Worm (Caenorhabditis elegans) whole organism, L4 larva: ENCODE data around the gene pdr-1.
A peak's percentile ranks its signal among the peaks of the same experiment; 100 is the strongest.

Experiments
- T20F7.1 ChIP-seq: fragments of 200-800 bp; sonication (Bioruptor generic); optimal IDR thresholded peaks from 2 replicates; lab custom pipeline; 2018; ENCODE audit warnings: mild to moderate bottlenecking, missing genetic modification characterization, missing compliant biosample characterization
- Y75B8A.6 ChIP-seq: fragments of 200-800 bp; sonication (Bioruptor generic); IDR thresholded peaks from 2 replicates; pipeline ENCODE4 v1.3.6; 2022; ENCODE audit warnings: missing genetic modification reagents, missing genetic modification characterization, missing compliant biosample characterization
- aha-1 ChIP-seq: fragments of 150-350 bp; peaks from one replicate; lab custom pipeline; 2014; ENCODE audit warnings: missing biosample characterization, missing genetic modification characterization
- ama-1 ChIP-seq: fragments of 150-350 bp; optimal IDR thresholded peaks from 2 replicates; lab custom pipeline; 2014; ENCODE audit warnings: inconsistent platforms, mixed read lengths
- ceh-20 ChIP-seq: fragments of 200-800 bp; sonication (Bioruptor generic); IDR thresholded peaks from 2 replicates; pipeline ENCODE4 v1.3.6; 2022; ENCODE audit warnings: missing genetic modification reagents, missing genetic modification characterization, missing compliant biosample characterization
- ceh-62 ChIP-seq: sonication (generic microtip); optimal IDR thresholded peaks from 2 replicates; lab custom pipeline; 2017; ENCODE audit warnings: missing biosample characterization, missing genetic modification characterization
- ctbp-1 ChIP-seq: fragments of 200-800 bp; sonication (Bioruptor generic); IDR thresholded peaks from 2 replicates; pipeline ENCODE4 v1.3.6; 2022; ENCODE audit warnings: missing genetic modification reagents, missing genetic modification characterization, missing compliant biosample characterization
- daf-16 ChIP-seq, 3 experiments: sonication (generic microtip); optimal IDR thresholded peaks; 2 replicates each; lab custom pipeline; 2016 to 2017; ENCODE audit warnings: missing genetic modification characterization in 3 of 3, missing genetic modification reagents in 3 of 3, mild to moderate bottlenecking in 2 of 3, missing compliant biosample characterization in 2 of 3, missing biosample characterization in 1 of 3, moderate library complexity in 1 of 3
- dmd-9 ChIP-seq: fragments of 200-800 bp; sonication (Bioruptor generic); IDR thresholded peaks from 2 replicates; pipeline ENCODE4 v1.3.6; 2022; ENCODE audit warnings: missing genetic modification reagents, missing genetic modification characterization, missing compliant biosample characterization
- dpl-1 ChIP-seq: fragments of 150-350 bp; optimal IDR thresholded peaks from 2 replicates; lab custom pipeline; 2014; ENCODE audit warnings: missing biosample characterization, missing genetic modification reagents, missing genetic modification characterization
- egl-43 ChIP-seq: fragments of 200-800 bp; sonication (Bioruptor generic); IDR thresholded peaks from 2 replicates; pipeline ENCODE4 v1.3.6; 2022; ENCODE audit warnings: missing genetic modification reagents, missing genetic modification characterization, missing compliant biosample characterization
- gei-8 ChIP-seq: fragments of 200-800 bp; sonication (Bioruptor generic); optimal IDR thresholded peaks from 2 replicates; lab custom pipeline; 2018; ENCODE audit warnings: mild to moderate bottlenecking, missing genetic modification characterization, missing compliant biosample characterization
- hif-1 ChIP-seq, 2 experiments: sonication (generic microtip); optimal IDR thresholded peaks; 2 replicates each; lab custom pipeline; 2016 to 2017; ENCODE audit warnings: missing compliant biosample characterization in 2 of 2, missing genetic modification characterization in 2 of 2, missing genetic modification reagents in 2 of 2, missing genotype in 2 of 2, mild to moderate bottlenecking in 1 of 2
- hlh-30 ChIP-seq: sonication (generic microtip); optimal IDR thresholded peaks from 2 replicates; lab custom pipeline; 2017; ENCODE audit warnings: antibody characterized with exemption, mild to moderate bottlenecking, missing genetic modification characterization, missing compliant biosample characterization; ENCODE audit not compliant: insufficient read depth
- lin-13 ChIP-seq: fragments of 150-350 bp; optimal IDR thresholded peaks from 2 replicates; lab custom pipeline; 2014; ENCODE audit warnings: missing biosample characterization, missing genetic modification reagents, missing genetic modification characterization
- lin-15B ChIP-seq: fragments of 150-350 bp; sonication (generic microtip); optimal IDR thresholded peaks from 3 replicates; lab custom pipeline; 2014; ENCODE audit warnings: missing biosample characterization, missing genetic modification characterization
- lin-38 ChIP-seq: fragments of 200-800 bp; sonication (Bioruptor generic); IDR thresholded peaks from 2 replicates; pipeline ENCODE4 v1.3.6; 2022; ENCODE audit warnings: missing genetic modification reagents, missing genetic modification characterization, missing compliant biosample characterization
- lin-39 ChIP-seq: fragments of 150-350 bp; optimal IDR thresholded peaks from 2 replicates; lab custom pipeline; 2014; ENCODE audit warnings: missing biosample characterization, missing genetic modification reagents, missing genetic modification characterization
- madf-9 ChIP-seq: fragments of 200-800 bp; sonication (Bioruptor generic); conservative IDR thresholded peaks from 2 replicates; pipeline ENCODE4 v1.3.6; 2022; ENCODE audit warnings: missing genetic modification reagents, missing genetic modification characterization, missing compliant biosample characterization
- mes-2 ChIP-seq: sonication (generic microtip); optimal IDR thresholded peaks from 2 replicates; lab custom pipeline; 2016; ENCODE audit warnings: missing genotype, mild to moderate bottlenecking, missing genetic modification characterization, missing compliant biosample characterization; ENCODE audit not compliant: poor library complexity, severe bottlenecking
- mxl-3 ChIP-seq: fragments of 200-800 bp; sonication (Bioruptor generic); optimal IDR thresholded peaks from 2 replicates; lab custom pipeline; 2018; ENCODE audit warnings: mild to moderate bottlenecking, missing genetic modification characterization, missing compliant biosample characterization
- nhr-102 ChIP-seq: sonication (generic microtip); optimal IDR thresholded peaks from 2 replicates; lab custom pipeline; 2016; ENCODE audit warnings: mild to moderate bottlenecking, missing genetic modification characterization, moderate library complexity, missing compliant biosample characterization
- nhr-25 ChIP-seq: sonication (generic microtip); optimal IDR thresholded peaks from 2 replicates; lab custom pipeline; 2017; ENCODE audit warnings: missing genetic modification characterization, mild to moderate bottlenecking, missing compliant biosample characterization, antibody characterized with exemption, moderate library complexity, borderline replicate concordance; ENCODE audit not compliant: insufficient read depth
- nhr-28 ChIP-seq: fragments of 150-350 bp; optimal IDR thresholded peaks from 2 replicates; lab custom pipeline; 2014; ENCODE audit warnings: missing biosample characterization, missing genetic modification characterization
- nhr-41 ChIP-seq: fragments of 200-800 bp; sonication (Bioruptor generic); IDR thresholded peaks from 2 replicates; pipeline ENCODE4 v1.3.6; 2022; ENCODE audit warnings: missing genetic modification reagents, missing genetic modification characterization, missing compliant biosample characterization
- nhr-42 ChIP-seq: fragments of 200-800 bp; sonication (Bioruptor generic); IDR thresholded peaks from 2 replicates; pipeline ENCODE4 v1.3.6; 2022; ENCODE audit warnings: missing genetic modification characterization, missing compliant biosample characterization
- nhr-48 ChIP-seq: sonication (generic microtip); optimal IDR thresholded peaks from 2 replicates; lab custom pipeline; 2016; ENCODE audit warnings: mild to moderate bottlenecking, missing genetic modification characterization, missing compliant biosample characterization
- nhr-6 ChIP-seq: fragments of 150-350 bp; optimal IDR thresholded peaks from 2 replicates; lab custom pipeline; 2014; ENCODE audit warnings: missing biosample characterization, missing genetic modification characterization
- nhr-77 ChIP-seq: fragments of 150-350 bp; optimal IDR thresholded peaks from 2 replicates; lab custom pipeline; 2014; ENCODE audit warnings: missing biosample characterization, missing genetic modification characterization
- php-3 ChIP-seq: fragments of 200-800 bp; sonication (Bioruptor generic); IDR thresholded peaks from 2 replicates; pipeline ENCODE4 v1.3.6; 2022; ENCODE audit warnings: missing genetic modification reagents, missing genetic modification characterization, missing compliant biosample characterization
- saeg-2 ChIP-seq: fragments of 200-800 bp; sonication (Bioruptor generic); IDR thresholded peaks from 2 replicates; pipeline ENCODE4 v1.3.6; 2022; ENCODE audit warnings: missing genetic modification reagents, missing genetic modification characterization, missing compliant biosample characterization
- skn-1 ChIP-seq: fragments of 150-350 bp; optimal IDR thresholded peaks from 2 replicates; lab custom pipeline; 2014; ENCODE audit warnings: missing biosample characterization, missing genetic modification characterization
- snpc-1.2 ChIP-seq: fragments of 200-800 bp; sonication (Bioruptor generic); IDR thresholded peaks from 2 replicates; pipeline ENCODE4 v1.3.6; 2022; ENCODE audit warnings: missing genetic modification reagents, missing genetic modification characterization, missing compliant biosample characterization
- spr-1 ChIP-seq: sonication (generic microtip); optimal IDR thresholded peaks from 2 replicates; lab custom pipeline; 2016; ENCODE audit warnings: mild to moderate bottlenecking, missing genetic modification characterization, missing compliant biosample characterization
- unc-130 ChIP-seq: sonication (generic microtip); optimal IDR thresholded peaks from 2 replicates; lab custom pipeline; 2016; ENCODE audit warnings: missing genetic modification reagents, missing genetic modification characterization, missing compliant biosample characterization
- unc-62 ChIP-seq, 3 experiments: fragments of 150-350 bp in 1 of 3; sonication (generic microtip); optimal IDR thresholded peaks in 2 of 3; peaks in 1 of 3; 1 replicate in 1 of 3; 2 replicates in 2 of 3; lab custom pipeline; 2014 to 2017; ENCODE audit warnings: missing biosample characterization in 3 of 3, missing genetic modification characterization in 3 of 3, missing genetic modification reagents in 3 of 3, missing genotype in 1 of 3
- zip-11 ChIP-seq: fragments of 200-800 bp; sonication (Bioruptor generic); IDR thresholded peaks from 2 replicates; pipeline ENCODE4 v1.3.6; 2022; ENCODE audit warnings: missing genetic modification characterization, missing compliant biosample characterization

Gene pdr-1

ce11 chrIII:13771145-13771544 lies at the start of gene pdr-1, which contains the start of gene cyk-4:
TSS of gene pdr-1 (plus strand) at chrIII:13771513.
TSS of gene cyk-4 (minus strand) at chrIII:13771224.
- peak in 1 of 2 experiments; percentile 77 for TF ChIP-seq unc-62 (GFP tag; optimal IDR thresholded peaks at IDR 0.05 in 1 of 2; lab: Kevin White, UChicago)
- TF ChIP-seq unc-62 (tag; optimal IDR thresholded peaks at IDR 0.05; lab: Kevin White, UChicago), result no peak
- TF ChIP-seq madf-9, result no peak
- peak; percentile 18 for TF ChIP-seq lin-13 (GFP tag; lab: Kevin White, UChicago)
- peak; percentile 43 for TF ChIP-seq nhr-28 (tag; lab: Kevin White, UChicago)
- TF ChIP-seq dpl-1 (GFP tag; lab: Kevin White, UChicago), result peak; percentile 81
- no peak for TF ChIP-seq daf-16 (GFP tag; optimal IDR thresholded peaks at IDR 0.05; lab: Kevin White, UChicago)
- TF ChIP-seq daf-16 (tag; optimal IDR thresholded peaks at IDR 0.05; lab: Kevin White, UChicago), result peak; percentile 34
- TF ChIP-seq nhr-6 (tag; lab: Kevin White, UChicago), result peak; percentile 72
- peak; percentile 49 for TF ChIP-seq nhr-77 (tag; lab: Kevin White, UChicago)
- TF ChIP-seq mes-2 (tag; lab: Kevin White, UChicago), result peak; percentile 84
- TF ChIP-seq nhr-48 (tag; lab: Kevin White, UChicago), result no peak
- peak; percentile 14 for TF ChIP-seq unc-130 (GFP tag; lab: Kevin White, UChicago)
- no peak for TF ChIP-seq nhr-25 (tag; lab: Kevin White, UChicago)
- TF ChIP-seq ceh-62 (tag; lab: Kevin White, UChicago), result no peak
- TF ChIP-seq Y75B8A.6 (GFP tag; lab: Robert Waterston, UW), result no peak
- peak; percentile 91 for TF ChIP-seq lin-38 (GFP tag; lab: Robert Waterston, UW)
- peak; percentile 88 for TF ChIP-seq hlh-30 (tag; lab: Kevin White, UChicago)

- TF ChIP-seq ctbp-1 (GFP tag; lab: Robert Waterston, UW), result no peak
- TF ChIP-seq php-3 (GFP tag; lab: Robert Waterston, UW), result 0 out of 2 replicates have a peak, but pooled peaks have one; percentile 7
- no peak for TF ChIP-seq lin-15B (tag; lab: Kevin White, UChicago)
- TF ChIP-seq mxl-3 (GFP tag; lab: Kevin White, UChicago), result no peak
- no peak for TF ChIP-seq zip-11 (GFP tag; lab: Robert Waterston, UW)
- TF ChIP-seq nhr-41 (GFP tag; lab: Robert Waterston, UW), result no peak
- TF ChIP-seq unc-62 (GFP tag; optimal IDR thresholded peaks at IDR 0.05 in 1 of 2; lab: Kevin White, UChicago), result no peak
- no peak for TF ChIP-seq unc-62 (tag; optimal IDR thresholded peaks at IDR 0.05; lab: Kevin White, UChicago)
- TF ChIP-seq ama-1 (lab: Kevin White, UChicago), result no peak
- no peak for TF ChIP-seq spr-1 (tag; lab: Kevin White, UChicago)
- TF ChIP-seq T20F7.1 (GFP tag; lab: Kevin White, UChicago), result peak; percentile 5
- no peak for TF ChIP-seq nhr-42 (GFP tag; lab: Robert Waterston, UW)
- TF ChIP-seq saeg-2 (GFP tag; lab: Robert Waterston, UW), result no peak
- TF ChIP-seq Y75B8A.6 (GFP tag; lab: Robert Waterston, UW), result no peak
- no peak for TF ChIP-seq skn-1 (tag; lab: Kevin White, UChicago)
- no peak for TF ChIP-seq hif-1 (tag; optimal IDR thresholded peaks at IDR 0.05; lab: Kevin White, UChicago)
- peak; percentile 91 for TF ChIP-seq aha-1
- TF ChIP-seq nhr-25 (tag; lab: Kevin White, UChicago), result no peak
- TF ChIP-seq nhr-102 (tag; lab: Kevin White, UChicago), result no peak
- no peak for TF ChIP-seq dmd-9 (GFP tag; lab: Robert Waterston, UW)
- no peak for TF ChIP-seq ceh-20 (GFP tag; lab: Robert Waterston, UW)
- no peak for TF ChIP-seq egl-43 (GFP tag; lab: Robert Waterston, UW)
- no peak for TF ChIP-seq lin-39 (tag; lab: Kevin White, UChicago)
- TF ChIP-seq unc-130 (GFP tag; lab: Kevin White, UChicago), result no peak
- TF ChIP-seq snpc-1.2, result no peak
- no peak for TF ChIP-seq gei-8 (GFP tag; lab: Kevin White, UChicago)
These were observed 49.4 kb upstream of the pdr-1 start for ce11 chrIII:13721944-13722343.
